Fruit fly (Drosophila melanogaster) S2 (cell line): ENCODE data around the gene Tbca.

Experiments
- CG8478 ChIP-seq: fragments of >200 bp; optimal IDR thresholded peaks from 2 replicates; lab custom pipeline; 2018
- CTCF ChIP-seq, 2 experiments: fragments of >200 bp; optimal IDR thresholded peaks; 2 replicates each; lab custom pipeline; 2018

Tbca gene

dm6 chr3R:31743279-31743678 lies at the start of gene Tbca:
Gene Tbca, plus strand, starts transcription at chr3R:31743490.
- no peak for TF ChIP-seq CG8478 (lab: Kevin White, UChicago)
- peak in 1 of 2 experiments; percentile 2 for TF ChIP-seq CTCF (optimal IDR thresholded peaks at IDR 0.05; lab: Kevin White, UChicago)

- TF ChIP-seq CTCF (optimal IDR thresholded peaks at IDR 0.05; lab: Kevin White, UChicago) (no peak), CG8478 (lab: Kevin White, UChicago) (no peak)
Observed at dm6 chr3R:31696664-31697063, 46.6 kb upstream of the Tbca start.

dm6 chr3R:31697606-31698005 lies 45.7 kb upstream of the Tbca start:
- TF ChIP-seq CG8478 (lab: Kevin White, UChicago) (no peak), CTCF (optimal IDR thresholded peaks at IDR 0.05; lab: Kevin White, UChicago) (no peak)

dm6 chr3R:31698143-31698776 lies 45.0 kb upstream of the Tbca start:
- TF ChIP-seq CTCF (optimal IDR thresholded peaks at IDR 0.05; lab: Kevin White, UChicago): no peak

- TF ChIP-seq CG8478 (lab: Kevin White, UChicago) (no peak), CTCF (optimal IDR thresholded peaks at IDR 0.05; lab: Kevin White, UChicago) (no peak)
Observed at dm6 chr3R:31700212-31700611, 43.1 kb upstream of the Tbca start.

dm6 chr3R:31701934-31702333 lies 41.4 kb upstream of the Tbca start:
- TF ChIP-seq CTCF (optimal IDR thresholded peaks at IDR 0.05; lab: Kevin White, UChicago): no peak
- TF ChIP-seq CG8478 (lab: Kevin White, UChicago): no peak

dm6 chr3R:31703370-31703769 lies 39.9 kb upstream of the Tbca start:
- no peak for TF ChIP-seq CTCF (optimal IDR thresholded peaks at IDR 0.05; lab: Kevin White, UChicago)
- TF ChIP-seq CG8478 (lab: Kevin White, UChicago): no peak

- TF ChIP-seq CTCF (optimal IDR thresholded peaks at IDR 0.05; lab: Kevin White, UChicago) (no peak), CG8478 (lab: Kevin White, UChicago) (no peak)
Observed at dm6 chr3R:31704524-31705215, 38.6 kb upstream of the Tbca start.

dm6 chr3R:31706142-31706894 lies 37.0 kb upstream of the Tbca start:
- TF ChIP-seq CG8478 (lab: Kevin White, UChicago) (no peak), CTCF (optimal IDR thresholded peaks at IDR 0.05; lab: Kevin White, UChicago) (no peak)

- TF ChIP-seq CTCF (optimal IDR thresholded peaks at IDR 0.05; lab: Kevin White, UChicago) (no peak), CG8478 (lab: Kevin White, UChicago) (no peak)
Observed at dm6 chr3R:31706895-31707238, 36.4 kb upstream of the Tbca start.

dm6 chr3R:31708240-31708639 lies 35.0 kb upstream of the Tbca start, which contains the start of gene CG42693:
Gene CG42693, minus strand, starts transcription at chr3R:31708340.
- TF ChIP-seq CTCF (optimal IDR thresholded peaks at IDR 0.05; lab: Kevin White, UChicago): no peak

- TF ChIP-seq CTCF (optimal IDR thresholded peaks at IDR 0.05; lab: Kevin White, UChicago) (no peak), CG8478 (lab: Kevin White, UChicago) (no peak)
Observed at dm6 chr3R:31709142-31709541, 34.1 kb upstream of the Tbca start.

dm6 chr3R:31709769-31710168 lies 33.5 kb upstream of the Tbca start:
- no peak for TF ChIP-seq CTCF (optimal IDR thresholded peaks at IDR 0.05; lab: Kevin White, UChicago)
- no peak for TF ChIP-seq CG8478 (lab: Kevin White, UChicago)

dm6 chr3R:31711270-31712029 lies 31.8 kb upstream of the Tbca start:
- no peak for TF ChIP-seq CTCF (optimal IDR thresholded peaks at IDR 0.05; lab: Kevin White, UChicago)
- no peak for TF ChIP-seq CG8478 (lab: Kevin White, UChicago)

- TF ChIP-seq CTCF (optimal IDR thresholded peaks at IDR 0.05; lab: Kevin White, UChicago) (no peak), CG8478 (lab: Kevin White, UChicago) (no peak)
Observed at dm6 chr3R:31712585-31712984, 30.7 kb upstream of the Tbca start.
